Worm (Caenorhabditis elegans) whole organism, L4 larva: Measurements from ENCODE around the gene Y73F8A.20.

Experiments
- F49E8.2 ChIP-seq: sonication (generic microtip); optimal IDR thresholded peaks from 2 replicates; lab custom pipeline; 2016; ENCODE audit warnings: missing compliant biosample characterization, mild to moderate bottlenecking, missing genetic modification characterization, borderline replicate concordance
- nhr-237 ChIP-seq: sonication (generic microtip); optimal IDR thresholded peaks from 2 replicates; lab custom pipeline; 2017; ENCODE audit warnings: missing biosample characterization, missing genetic modification characterization

DNA sequence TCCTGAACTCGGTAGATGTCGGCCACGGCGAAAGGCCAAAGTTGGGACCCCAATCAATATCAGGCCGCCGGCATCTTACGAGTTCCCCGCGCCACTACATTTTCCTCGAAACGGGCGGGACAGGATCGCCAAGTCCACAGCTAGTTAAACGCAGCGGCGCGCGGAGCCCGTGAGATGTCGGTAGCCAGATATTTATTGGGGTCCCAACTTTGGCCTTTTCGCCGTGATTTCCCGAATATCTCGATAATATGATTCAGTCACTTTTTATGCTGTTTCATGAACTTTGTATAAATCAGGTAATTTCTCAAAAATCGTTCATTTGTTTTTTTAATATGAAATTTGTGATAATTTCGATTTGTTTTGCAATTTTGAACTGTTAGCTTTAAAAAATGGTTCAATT is 3.6 kb downstream of the Y73F8A.20 start:
- TF ChIP-seq F49E8.2 (tag; lab: Kevin White, UChicago): no peak
- no peak for TF ChIP-seq nhr-237 (tag; lab: Kevin White, UChicago)
